Fruit fly (Drosophila melanogaster) whole organism, embryonic: ENCODE data around the gene CG9903.

Experiments
- ATbp ChIP-seq: fragments of 200-800 bp; sonication (Bioruptor generic); optimal IDR thresholded peaks from 2 replicates; lab custom pipeline; 2017; ENCODE audit warnings: missing biosample characterization, mild to moderate bottlenecking, missing genetic modification characterization, missing genetic modification reagents
- Adf1 ChIP-seq: fragments of 200-800 bp; sonication (Bioruptor generic); IDR thresholded peaks from 2 replicates; pipeline ENCODE4 v1.3.6; 2022; ENCODE audit warnings: missing biosample characterization, missing genetic modification characterization
- CG11695 ChIP-seq: fragments of 200-800 bp; sonication (Bioruptor generic); IDR thresholded peaks from 3 replicates; pipeline ENCODE4 v1.3.6; 2022; ENCODE audit warnings: missing biosample characterization, missing genetic modification characterization
- CG11696 ChIP-seq: fragments of 200-800 bp; sonication (Bioruptor generic); IDR thresholded peaks from 2 replicates; pipeline ENCODE4 v1.3.6; 2022; ENCODE audit warnings: missing biosample characterization, missing genetic modification characterization
- CG12219 ChIP-seq: fragments of 200-800 bp; sonication (Bioruptor generic); optimal IDR thresholded peaks from 3 replicates; lab custom pipeline; 2018; ENCODE audit warnings: missing biosample characterization, mild to moderate bottlenecking, missing genetic modification characterization
- CG15479 ChIP-seq: fragments of 200-800 bp; sonication (Bioruptor generic); optimal IDR thresholded peaks from 3 replicates; lab custom pipeline; 2019; ENCODE audit warnings: missing biosample characterization, mild to moderate bottlenecking, missing genetic modification characterization, moderate library complexity
- CG17612 ChIP-seq: fragments of 200-800 bp; sonication (Bioruptor generic); IDR thresholded peaks from 2 replicates; pipeline ENCODE4 v1.3.6; 2022; ENCODE audit warnings: missing biosample characterization, missing genetic modification characterization
- CG17912 ChIP-seq: fragments of 200-800 bp; sonication (Bioruptor generic); optimal IDR thresholded peaks from 2 replicates; lab custom pipeline; 2018; ENCODE audit warnings: missing biosample characterization, mild to moderate bottlenecking, missing genetic modification characterization
- CG2116 ChIP-seq: fragments of 200-800 bp; sonication (Bioruptor generic); optimal IDR thresholded peaks from 3 replicates; lab custom pipeline; 2018; ENCODE audit warnings: missing biosample characterization, mild to moderate bottlenecking, missing genetic modification characterization
- CG2120 ChIP-seq: fragments of 200-800 bp; sonication (Bioruptor generic); optimal IDR thresholded peaks from 3 replicates; lab custom pipeline; 2016; ENCODE audit warnings: missing biosample characterization, missing genetic modification characterization
- CG30403 ChIP-seq: fragments of 200-800 bp; sonication (Bioruptor generic); optimal IDR thresholded peaks from 3 replicates; lab custom pipeline; 2016; ENCODE audit warnings: missing biosample characterization, missing genetic modification characterization
- CG3281 ChIP-seq: fragments of 200-800 bp; sonication (Bioruptor generic); optimal IDR thresholded peaks from 3 replicates; lab custom pipeline; 2017; ENCODE audit warnings: missing biosample characterization, mild to moderate bottlenecking, missing genetic modification characterization
- CG33557 ChIP-seq: fragments of 200-800 bp; sonication (Bioruptor generic); optimal IDR thresholded peaks from 2 replicates; lab custom pipeline; 2019; ENCODE audit warnings: missing biosample characterization, mild to moderate bottlenecking, missing genetic modification characterization, moderate library complexity
- CG34224 ChIP-seq: fragments of 200-800 bp; sonication (Bioruptor generic); IDR thresholded peaks from 3 replicates; pipeline ENCODE4 v1.3.6; 2022; ENCODE audit warnings: missing biosample characterization, missing genetic modification characterization; ENCODE audit not compliant: partially characterized antibody
- CG3838 ChIP-seq: fragments of 200-800 bp; sonication (Bioruptor generic); optimal IDR thresholded peaks from 3 replicates; lab custom pipeline; 2016; ENCODE audit warnings: missing biosample characterization, missing genetic modification characterization
- CG42726 ChIP-seq: fragments of 200-800 bp; sonication (Bioruptor generic); IDR thresholded peaks from 2 replicates; pipeline ENCODE4 v1.3.6; 2022; ENCODE audit warnings: missing biosample characterization, missing genetic modification characterization; ENCODE audit not compliant: partially characterized antibody
- CG4360 ChIP-seq: fragments of 200-800 bp; sonication (Bioruptor generic); IDR thresholded peaks from 2 replicates; pipeline ENCODE4 v1.3.6; 2022; ENCODE audit warnings: missing biosample characterization, missing genetic modification characterization
- CG4404 ChIP-seq: fragments of 200-800 bp; sonication (Bioruptor generic); IDR thresholded peaks from 2 replicates; pipeline ENCODE4 v1.3.6; 2022; ENCODE audit warnings: missing biosample characterization, missing genetic modification characterization
- CG6654 ChIP-seq: fragments of 200-800 bp; sonication (Bioruptor generic); optimal IDR thresholded peaks from 2 replicates; lab custom pipeline; 2017; ENCODE audit warnings: missing biosample characterization, mild to moderate bottlenecking, missing genetic modification characterization
- CG7357 ChIP-seq: fragments of 200-800 bp; sonication (Bioruptor generic); IDR thresholded peaks from 3 replicates; pipeline ENCODE4 v1.3.6; 2022; ENCODE audit warnings: missing biosample characterization, missing genetic modification characterization
- CG9215 ChIP-seq: fragments of 200-800 bp; sonication (Bioruptor generic); IDR thresholded peaks from 2 replicates; pipeline ENCODE4 v1.3.6; 2022; ENCODE audit warnings: missing biosample characterization, missing genetic modification characterization
- CoRest ChIP-seq: fragments of 200-800 bp; sonication (Bioruptor generic); optimal IDR thresholded peaks from 3 replicates; lab custom pipeline; 2018; ENCODE audit warnings: missing biosample characterization, mild to moderate bottlenecking, missing genetic modification characterization, moderate library complexity
- Dref ChIP-seq: fragments of 200-800 bp; sonication (Bioruptor generic); IDR thresholded peaks from 2 replicates; pipeline ENCODE4 v1.3.6; 2022; ENCODE audit warnings: missing biosample characterization, missing genetic modification characterization
- NC2α ChIP-seq: fragments of 200-800 bp; sonication (Bioruptor generic); optimal IDR thresholded peaks from 2 replicates; lab custom pipeline; 2016; ENCODE audit warnings: missing biosample characterization, missing genetic modification characterization
- Ravus ChIP-seq: fragments of 200-800 bp; sonication (Bioruptor generic); IDR thresholded peaks from 2 replicates; pipeline ENCODE4 v1.3.6; 2022; ENCODE audit warnings: missing biosample characterization, missing genetic modification characterization
- az2 ChIP-seq: fragments of 200-800 bp; sonication (Bioruptor generic); optimal IDR thresholded peaks from 3 replicates; lab custom pipeline; 2016; ENCODE audit warnings: missing biosample characterization, missing genetic modification characterization
- bab2 ChIP-seq: fragments of 200-800 bp; sonication (Bioruptor generic); optimal IDR thresholded peaks from 2 replicates; lab custom pipeline; 2016; ENCODE audit warnings: missing biosample characterization, missing genetic modification characterization
- bcd ChIP-seq: fragments of 200-800 bp; sonication (Bioruptor generic); optimal IDR thresholded peaks from 2 replicates; lab custom pipeline; 2017; ENCODE audit warnings: missing biosample characterization, mild to moderate bottlenecking, missing genetic modification characterization
- bsh ChIP-seq, 2 experiments: fragments of 200-800 bp; sonication (Bioruptor generic); optimal IDR thresholded peaks; 2 replicates each; lab custom pipeline; 2017 to 2018; ENCODE audit warnings: mild to moderate bottlenecking in 2 of 2, missing biosample characterization in 2 of 2, missing genetic modification characterization in 2 of 2, moderate library complexity in 1 of 2
- cg ChIP-seq: fragments of 200-800 bp; sonication (Bioruptor generic); optimal IDR thresholded peaks from 3 replicates; lab custom pipeline; 2019; ENCODE audit warnings: missing biosample characterization, mild to moderate bottlenecking, missing genetic modification characterization, moderate library complexity
- crp ChIP-seq, 2 experiments: fragments of 200-800 bp; sonication (Bioruptor generic); optimal IDR thresholded peaks; 2 replicates in 1 of 2; 3 replicates in 1 of 2; lab custom pipeline; 2017; ENCODE audit warnings: missing biosample characterization in 2 of 2, missing genetic modification characterization in 2 of 2, mild to moderate bottlenecking in 1 of 2, moderate library complexity in 1 of 2
- cwo ChIP-seq: fragments of 200-800 bp; sonication (Bioruptor generic); optimal IDR thresholded peaks from 3 replicates; lab custom pipeline; 2017; ENCODE audit warnings: missing biosample characterization, missing genetic modification characterization, mild to moderate bottlenecking, moderate library complexity, missing genetic modification reagents
- eve ChIP-seq, 2 experiments: fragments of >200 bp; optimal IDR thresholded peaks; 2 replicates each; lab custom pipeline; 2017; ENCODE audit warnings: missing biosample characterization in 2 of 2, missing genetic modification characterization in 2 of 2
- eyg ChIP-seq: fragments of 200-800 bp; sonication (Bioruptor generic); optimal IDR thresholded peaks from 3 replicates; lab custom pipeline; 2016; ENCODE audit warnings: missing biosample characterization, missing genetic modification characterization
- fd3F ChIP-seq: fragments of 200-800 bp; sonication (Bioruptor generic); optimal IDR thresholded peaks from 2 replicates; lab custom pipeline; 2018; ENCODE audit warnings: missing biosample characterization, mild to moderate bottlenecking, missing genetic modification characterization, moderate library complexity
- gt ChIP-seq: fragments of 200-800 bp; sonication (Bioruptor generic); IDR thresholded peaks from 2 replicates; pipeline ENCODE4 v1.3.6; 2022; ENCODE audit warnings: missing biosample characterization, missing genetic modification characterization
- ham ChIP-seq: fragments of 200-800 bp; sonication (Bioruptor generic); IDR thresholded peaks from 2 replicates; pipeline ENCODE4 v1.3.6; 2022; ENCODE audit warnings: missing biosample characterization, missing genetic modification characterization
- hth ChIP-seq: fragments of >200 bp; optimal IDR thresholded peaks from 2 replicates; lab custom pipeline; 2017; ENCODE audit warnings: inconsistent platforms
- lola ChIP-seq, 3 experiments: fragments of >200 bp in 2 of 3; fragments of 200-800 bp in 1 of 3; sonication (Bioruptor generic) in 1 of 3; optimal IDR thresholded peaks; 2 replicates each; lab custom pipeline; 2017 to 2019; ENCODE audit warnings: missing biosample characterization in 3 of 3, missing genetic modification characterization in 3 of 3, mild to moderate bottlenecking in 1 of 3, moderate library complexity in 1 of 3
- peb ChIP-seq: fragments of 200-800 bp; sonication (Bioruptor generic); IDR thresholded peaks from 2 replicates; pipeline ENCODE4 v1.3.6; 2022; ENCODE audit warnings: missing biosample characterization, missing genetic modification characterization
- phol ChIP-seq: fragments of 200-800 bp; sonication (Bioruptor generic); optimal IDR thresholded peaks from 3 replicates; lab custom pipeline; 2018; ENCODE audit warnings: missing biosample characterization, mild to moderate bottlenecking, missing genetic modification characterization, moderate library complexity
- row ChIP-seq: fragments of 200-800 bp; sonication (Bioruptor generic); IDR thresholded peaks from 3 replicates; pipeline ENCODE4 v1.3.6; 2022; ENCODE audit warnings: missing biosample characterization, missing genetic modification characterization
- scrt ChIP-seq: fragments of 200-800 bp; sonication (Bioruptor generic); optimal IDR thresholded peaks from 2 replicates; lab custom pipeline; 2018; ENCODE audit warnings: missing biosample characterization, mild to moderate bottlenecking, missing genetic modification characterization, moderate library complexity
- sd ChIP-seq: fragments of 200-800 bp; sonication (Bioruptor generic); optimal IDR thresholded peaks from 3 replicates; lab custom pipeline; 2018; ENCODE audit warnings: missing biosample characterization, mild to moderate bottlenecking, missing genetic modification characterization, moderate library complexity
- tin ChIP-seq: fragments of 200-800 bp; sonication (Bioruptor generic); optimal IDR thresholded peaks from 3 replicates; lab custom pipeline; 2016; ENCODE audit warnings: missing biosample characterization, missing genetic modification characterization
- tx ChIP-seq: fragments of 200-800 bp; sonication (Bioruptor generic); optimal IDR thresholded peaks from 2 replicates; lab custom pipeline; 2016; ENCODE audit warnings: missing biosample characterization, missing genetic modification characterization
- vvl ChIP-seq: fragments of 200-800 bp; sonication (Bioruptor generic); IDR thresholded peaks from 2 replicates; pipeline ENCODE4 v1.3.6; 2022; ENCODE audit warnings: missing biosample characterization, missing genetic modification characterization
- wdn ChIP-seq: fragments of 200-800 bp; sonication (Bioruptor generic); IDR thresholded peaks from 2 replicates; pipeline ENCODE4 v1.3.6; 2022; ENCODE audit warnings: missing biosample characterization, missing genetic modification characterization
- wek ChIP-seq: fragments of 200-800 bp; sonication (Bioruptor generic); optimal IDR thresholded peaks from 3 replicates; lab custom pipeline; 2018; ENCODE audit warnings: missing biosample characterization, mild to moderate bottlenecking, missing genetic modification characterization, moderate library complexity
- z ChIP-seq: fragments of 200-800 bp; sonication (Bioruptor generic); IDR thresholded peaks from 3 replicates; pipeline ENCODE4 v1.3.6; 2022; ENCODE audit warnings: missing biosample characterization, missing genetic modification characterization
- zfh1 ChIP-seq: fragments of 200-800 bp; sonication (Bioruptor generic); IDR thresholded peaks from 3 replicates; pipeline ENCODE4 v1.3.6; 2022; ENCODE audit warnings: missing biosample characterization, missing genetic modification characterization

The CG9903 gene

DNA sequence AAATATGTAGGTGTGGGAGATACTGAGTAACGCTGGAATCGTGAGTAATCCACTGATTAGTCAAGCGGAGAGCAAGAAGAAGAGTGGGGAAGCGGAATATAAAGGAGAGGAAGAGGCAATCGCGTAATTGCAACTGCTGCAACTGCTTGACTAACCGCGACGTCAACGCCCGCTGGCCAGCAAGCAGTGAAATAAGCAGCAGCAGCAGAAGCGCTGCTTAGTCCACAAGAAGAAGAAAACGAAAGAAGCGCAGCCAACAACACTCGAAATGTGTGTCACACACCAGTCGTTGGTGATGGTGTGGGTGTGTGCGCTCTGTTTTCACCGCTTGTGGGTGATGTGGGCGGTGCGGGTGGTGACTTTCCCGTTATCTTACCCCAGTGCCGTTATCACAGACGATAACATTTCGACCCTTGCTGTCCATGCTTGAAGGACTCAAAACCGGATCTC, 12.3 kb upstream of the CG9903 start (continued):
- TF ChIP-seq ham (GFP tag; lab: Robert Waterston, UW) (no peak), CG2120 (GFP tag; lab: Kevin White, UChicago) (no peak), CG2116 (no peak), lola (GFP tag; optimal IDR thresholded peaks at IDR 0.05; lab: Kevin White, UChicago) (no peak), crp (GFP tag; optimal IDR thresholded peaks at IDR 0.05; lab: Kevin White, UChicago) (no peak), tin (no peak), sd (tag; lab: Kevin White, UChicago) (peak; percentile 24), fd3F (GFP tag; lab: Kevin White, UChicago) (no peak), CG12219 (no peak), cwo (GFP tag; lab: Kevin White, UChicago) (no peak), tx (GFP tag; lab: Kevin White, UChicago) (no peak), CG3281 (GFP tag; lab: Kevin White, UChicago) (no peak), row (GFP tag; lab: Robert Waterston, UW) (no peak), CG17612 (GFP tag; lab: Robert Waterston, UW) (no peak), CG15479 (GFP tag; lab: Kevin White, UChicago) (peak; percentile 99), vvl (GFP tag; lab: Robert Waterston, UW) (no peak), z (0 out of 3 replicates have a peak, but pooled peaks have one; percentile 7), zfh1 (GFP tag; lab: Robert Waterston, UW) (no peak), Adf1 (peak; percentile 56; the same call in 1 of the 2 replicates), peb (GFP tag; lab: Robert Waterston, UW) (no peak), phol (tag; lab: Kevin White, UChicago) (no peak), eve (GFP tag; optimal IDR thresholded peaks at IDR 0.05; lab: Kevin White, UChicago) (no peak), CoRest (tag; lab: Kevin White, UChicago) (no peak), wek (GFP tag; lab: Kevin White, UChicago) (no peak), CG33557 (GFP tag; lab: Kevin White, UChicago) (no peak), CG4404 (GFP tag; lab: Robert Waterston, UW) (no peak), bcd (GFP tag; lab: Kevin White, UChicago) (no peak), CG9215 (no peak), az2 (no peak), wdn (GFP tag; lab: Robert Waterston, UW) (no peak), CG3838 (GFP tag; lab: Kevin White, UChicago) (no peak), CG11696 (no peak), hth (no peak), bsh (GFP tag; optimal IDR thresholded peaks at IDR 0.05; lab: Kevin White, UChicago) (no peak), CG42726 (0 out of 2 replicates have a peak, but pooled peaks have one; percentile 43), CG6654 (GFP tag; lab: Kevin White, UChicago) (no peak), CG30403 (GFP tag; lab: Kevin White, UChicago) (no peak), CG11695 (GFP tag; lab: Robert Waterston, UW) (no peak), scrt (GFP tag; lab: Kevin White, UChicago) (no peak), NC2α (GFP tag; lab: Kevin White, UChicago) (no peak), CG7357 (GFP tag; lab: Robert Waterston, UW) (no peak), ATbp (no peak), gt (GFP tag; lab: Robert Waterston, UW) (no peak), Dref (no peak), CG34224 (no peak), bab2 (no peak), CG17912 (GFP tag; lab: Kevin White, UChicago) (no peak), Ravus (GFP tag; lab: Robert Waterston, UW) (no peak), eyg (GFP tag; lab: Kevin White, UChicago) (no peak), cg (GFP tag; lab: Kevin White, UChicago) (peak; percentile 77), CG4360 (peak; percentile 35; the same call in 1 of the 2 replicates)
